Worm (Caenorhabditis elegans): ENCODE data around the gene Y49F6B.14.
"Not testable (repeated sequence)": the region's sequence is repeated elsewhere in the genome, so short reads cannot be mapped to it uniquely, and the experiment has no call there.

Gene Y49F6B.14

ce11 chrII:3518961-3519544 lies 3.8 kb upstream of the Y49F6B.14 start, which contains the start of gene clec-126:
Gene clec-126 (plus strand): TSS chrII:3519494.
- TF ChIP-seq tab-1 (GFP tag; IDR thresholded peaks at IDR 0.05) (peak; percentile 89), ref-1 (GFP tag; conservative IDR thresholded peaks at IDR 0.05) (peak; percentile 81), klf-2 (GFP tag; conservative IDR thresholded peaks at IDR 0.05) (peak; percentile 84), ztf-23 (GFP tag; IDR thresholded peaks at IDR 0.05) (peak; percentile 87; the same call in 1 of the 2 replicates), ztf-29 (GFP tag; IDR thresholded peaks at IDR 0.05) (peak; percentile 86; the same call in 1 of the 2 replicates), flt-1 (GFP tag; IDR thresholded peaks at IDR 0.05) (peak; percentile 93), med-1 (GFP tag; optimal IDR thresholded peaks at IDR 0.05; ENCODE audit: insufficient read depth) (peak; percentile 62), cog-1 (tag; optimal IDR thresholded peaks at IDR 0.05) (peak; percentile 87), T22C8.4 (GFP tag; IDR thresholded peaks at IDR 0.05) (peak; percentile 88)

DNA sequence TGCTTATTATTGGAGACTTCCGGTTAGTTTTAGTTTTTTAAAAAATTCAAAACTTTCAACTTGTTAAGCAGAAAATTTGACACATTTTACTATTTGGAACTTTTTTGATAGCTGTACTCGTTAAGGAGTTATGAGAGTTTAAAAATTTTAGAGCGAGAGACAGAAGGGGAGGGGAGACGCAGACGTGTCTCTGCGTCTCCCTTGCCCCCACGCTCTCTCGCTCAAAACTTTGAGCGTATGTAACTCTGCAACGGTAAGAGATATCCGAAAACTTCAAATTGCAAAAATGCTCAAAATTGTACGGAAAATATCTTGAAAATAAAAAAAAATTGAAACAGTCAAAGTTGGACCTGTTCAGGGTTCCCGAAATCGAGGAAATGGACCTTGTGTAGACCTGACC lies 891 bp upstream of the Y49F6B.14 start:
- TF ChIP-seq T22C8.4 (GFP tag; IDR thresholded peaks at IDR 0.05): no peak
- TF ChIP-seq cog-1 (tag; optimal IDR thresholded peaks at IDR 0.05): no peak
- TF ChIP-seq ztf-29 (GFP tag; IDR thresholded peaks at IDR 0.05): no peak
- no peak for TF ChIP-seq tab-1 (GFP tag; IDR thresholded peaks at IDR 0.05)
- TF ChIP-seq flt-1 (GFP tag; IDR thresholded peaks at IDR 0.05): no peak
- TF ChIP-seq klf-2 (GFP tag; conservative IDR thresholded peaks at IDR 0.05): no peak
- TF ChIP-seq ref-1 (GFP tag; conservative IDR thresholded peaks at IDR 0.05): no peak
- no peak for TF ChIP-seq med-1 (GFP tag; optimal IDR thresholded peaks at IDR 0.05; ENCODE audit: insufficient read depth)
- no peak for TF ChIP-seq ztf-23 (GFP tag; IDR thresholded peaks at IDR 0.05)

DNA sequence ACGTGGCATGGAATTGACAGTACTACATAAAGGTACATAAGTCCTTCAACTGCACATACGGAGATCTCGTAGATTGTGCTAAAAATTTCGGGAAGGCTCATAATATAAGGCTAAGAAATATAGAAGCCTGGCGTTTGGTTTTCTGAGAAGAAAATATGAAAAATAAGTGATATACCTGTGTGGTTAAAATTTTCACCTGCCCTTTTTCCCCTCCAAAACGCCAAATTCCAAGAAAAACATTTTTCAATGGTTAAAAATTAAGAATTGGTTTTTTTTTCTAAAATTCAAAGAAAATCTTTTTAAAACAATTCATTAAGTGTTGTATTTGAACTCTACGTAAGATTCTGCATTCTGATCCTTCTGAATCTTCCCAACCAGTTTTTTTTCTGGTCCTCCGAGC lies 653 bp downstream of the Y49F6B.14 start, which contains the start of gene srz-5:
TSS of gene srz-5 (minus strand) at position 101 of the 400 bp plus-strand sequence.
- TF ChIP-seq T22C8.4 (GFP tag; IDR thresholded peaks at IDR 0.05) (no peak), klf-2 (GFP tag; conservative IDR thresholded peaks at IDR 0.05) (no peak), ztf-29 (GFP tag; IDR thresholded peaks at IDR 0.05) (no peak), tab-1 (GFP tag; IDR thresholded peaks at IDR 0.05) (no peak)

ce11 chrII:3512240-3512639 lies 3.0 kb downstream of the Y49F6B.14 start, which contains the start of gene Y49F6B.19:
Gene Y49F6B.19 (minus strand): TSS chrII:3512340.
- TF ChIP-seq T22C8.4 (GFP tag; IDR thresholded peaks at IDR 0.05): no peak
- no peak for TF ChIP-seq cog-1 (tag; optimal IDR thresholded peaks at IDR 0.05)
- TF ChIP-seq med-1 (GFP tag; optimal IDR thresholded peaks at IDR 0.05; ENCODE audit: insufficient read depth): no peak
- TF ChIP-seq tab-1 (GFP tag; IDR thresholded peaks at IDR 0.05): no peak
- TF ChIP-seq klf-2 (GFP tag; conservative IDR thresholded peaks at IDR 0.05): no peak
- no peak for TF ChIP-seq flt-1 (GFP tag; IDR thresholded peaks at IDR 0.05)
- TF ChIP-seq ref-1 (GFP tag; conservative IDR thresholded peaks at IDR 0.05): no peak
- TF ChIP-seq ztf-23 (GFP tag; IDR thresholded peaks at IDR 0.05): no peak
- TF ChIP-seq ztf-29 (GFP tag; IDR thresholded peaks at IDR 0.05): no peak

DNA sequence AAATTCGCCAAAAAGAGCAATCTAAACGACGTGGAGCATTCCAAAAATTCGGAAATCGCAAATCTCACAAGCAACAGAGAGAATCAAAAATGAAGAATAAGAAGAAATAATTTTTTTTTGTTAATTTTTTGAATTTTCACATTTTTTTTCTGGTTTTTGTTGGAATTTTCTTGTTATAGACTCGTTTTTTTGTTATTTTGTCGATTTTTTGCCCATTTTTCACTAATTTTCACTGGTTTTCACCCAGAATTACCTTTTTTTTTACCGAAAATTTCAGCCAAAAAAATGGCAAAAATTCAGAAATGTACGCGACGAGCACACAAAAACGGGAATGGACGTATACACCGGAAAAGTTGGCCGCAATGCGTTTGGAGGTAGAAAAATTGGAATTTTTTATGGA lies 10.6 kb downstream of the Y49F6B.14 start, which contains the start of gene cyh-1:
TSS of gene cyh-1 (plus strand) at position 301 of the 400 bp plus-strand sequence.
- no peak for TF ChIP-seq flt-1 (GFP tag; IDR thresholded peaks at IDR 0.05)
- TF ChIP-seq ref-1 (GFP tag; conservative IDR thresholded peaks at IDR 0.05): no peak
- no peak for TF ChIP-seq med-1 (GFP tag; optimal IDR thresholded peaks at IDR 0.05; ENCODE audit: insufficient read depth)
- TF ChIP-seq ztf-29 (GFP tag; IDR thresholded peaks at IDR 0.05): no peak

ce11 chrII:3502520-3503323 lies 12.6 kb downstream of the Y49F6B.14 start, which contains the start of the genes col-71 and Y49F6B.2:
Gene col-71 (minus strand): TSS chrII:3502570.
Gene Y49F6B.2 (plus strand): TSS chrII:3502968.
- TF ChIP-seq ztf-23 (GFP tag; IDR thresholded peaks at IDR 0.05) (peak; percentile 62; the same call in 1 of the 2 replicates), ztf-29 (GFP tag; IDR thresholded peaks at IDR 0.05) (no peak), tab-1 (GFP tag; IDR thresholded peaks at IDR 0.05) (no peak), med-1 (GFP tag; optimal IDR thresholded peaks at IDR 0.05; ENCODE audit: insufficient read depth) (no peak), cog-1 (tag; optimal IDR thresholded peaks at IDR 0.05) (peak; percentile 51), flt-1 (GFP tag; IDR thresholded peaks at IDR 0.05) (peak; percentile 60; the same call in 1 of the 2 replicates), T22C8.4 (GFP tag; IDR thresholded peaks at IDR 0.05) (peak; percentile 49; the same call in 1 of the 2 replicates), klf-2 (GFP tag; conservative IDR thresholded peaks at IDR 0.05) (peak; percentile 63; the same call in 1 of the 2 replicates), ref-1 (GFP tag; conservative IDR thresholded peaks at IDR 0.05) (no peak)

DNA sequence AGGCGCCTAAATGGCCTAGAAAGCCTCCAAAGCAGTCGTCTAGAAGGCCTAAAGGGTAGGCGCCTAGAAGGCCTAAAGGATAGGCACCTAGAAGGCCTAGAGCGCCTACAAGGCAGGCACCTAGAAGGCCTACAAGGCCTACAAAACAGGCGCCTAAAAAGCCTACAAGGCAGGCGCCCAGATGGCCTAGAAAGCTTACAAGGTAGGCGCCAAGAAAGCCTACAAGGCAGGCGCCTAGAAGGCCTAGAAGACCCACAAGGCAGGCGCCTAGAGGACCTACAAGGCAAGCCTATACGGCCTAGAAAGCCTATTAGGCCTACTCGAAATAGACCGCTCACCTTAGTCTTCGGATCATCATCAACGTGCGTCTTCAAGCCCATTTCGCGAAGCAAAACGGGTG lies 13.3 kb downstream of the Y49F6B.14 start:
- TF ChIP-seq cog-1 (tag; optimal IDR thresholded peaks at IDR 0.05): no peak
- no peak for TF ChIP-seq flt-1 (GFP tag; IDR thresholded peaks at IDR 0.05)
- TF ChIP-seq klf-2 (GFP tag; conservative IDR thresholded peaks at IDR 0.05): no peak
- TF ChIP-seq T22C8.4 (GFP tag; IDR thresholded peaks at IDR 0.05): no peak
- no peak for TF ChIP-seq med-1 (GFP tag; optimal IDR thresholded peaks at IDR 0.05; ENCODE audit: insufficient read depth)
- no peak for TF ChIP-seq ref-1 (GFP tag; conservative IDR thresholded peaks at IDR 0.05)

DNA sequence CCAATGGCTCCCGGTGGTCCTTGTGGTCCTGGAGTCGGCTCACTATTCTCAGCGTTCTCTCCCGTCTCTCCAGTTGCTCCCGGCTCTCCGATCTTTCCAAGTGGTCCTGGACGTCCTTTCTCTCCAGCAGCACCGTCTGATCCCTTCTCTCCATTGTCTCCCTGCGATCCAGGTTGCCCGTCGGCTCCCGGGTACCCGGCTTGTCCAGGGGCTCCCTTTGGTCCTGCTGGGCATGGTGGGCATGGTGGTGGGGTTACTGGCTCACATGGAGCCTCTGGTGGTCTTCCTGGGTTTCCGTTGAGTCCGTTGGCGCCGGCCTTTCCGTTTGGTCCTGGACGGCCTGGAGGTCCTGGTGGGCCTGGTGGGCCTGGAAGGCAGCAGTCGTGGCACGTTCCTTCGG lies 14.9 kb downstream of the Y49F6B.14 start:
- TF ChIP-seq ztf-23 (GFP tag; IDR thresholded peaks at IDR 0.05): no peak
- TF ChIP-seq cog-1 (tag; optimal IDR thresholded peaks at IDR 0.05): no peak
- TF ChIP-seq med-1 (GFP tag; optimal IDR thresholded peaks at IDR 0.05; ENCODE audit: insufficient read depth): no peak

DNA sequence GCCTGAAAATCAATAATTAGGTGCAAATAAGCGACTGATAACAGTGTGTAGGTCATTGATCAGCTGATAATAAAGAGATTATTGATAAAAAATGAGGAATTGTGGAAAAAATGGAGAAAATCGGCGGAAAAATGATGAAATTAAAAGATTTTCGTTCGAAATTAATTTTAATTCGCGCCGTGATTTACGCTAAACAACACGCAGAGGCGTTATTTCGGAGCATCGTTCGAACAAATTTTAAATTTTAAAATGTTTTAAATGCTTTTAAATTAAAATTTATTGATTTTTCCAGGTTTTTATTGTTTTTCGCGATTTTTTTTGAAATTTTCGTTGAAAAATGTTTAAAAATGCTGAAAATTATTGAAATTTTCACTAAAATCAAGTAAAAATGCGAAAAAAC lies 15.9 kb downstream of the Y49F6B.14 start, which contains the start of gene Y49F6B.9:
TSS of gene Y49F6B.9 (minus strand) at position 2 of the 400 bp plus-strand sequence.
- no peak for TF ChIP-seq flt-1 (GFP tag; IDR thresholded peaks at IDR 0.05)
- TF ChIP-seq T22C8.4 (GFP tag; IDR thresholded peaks at IDR 0.05): no peak

DNA sequence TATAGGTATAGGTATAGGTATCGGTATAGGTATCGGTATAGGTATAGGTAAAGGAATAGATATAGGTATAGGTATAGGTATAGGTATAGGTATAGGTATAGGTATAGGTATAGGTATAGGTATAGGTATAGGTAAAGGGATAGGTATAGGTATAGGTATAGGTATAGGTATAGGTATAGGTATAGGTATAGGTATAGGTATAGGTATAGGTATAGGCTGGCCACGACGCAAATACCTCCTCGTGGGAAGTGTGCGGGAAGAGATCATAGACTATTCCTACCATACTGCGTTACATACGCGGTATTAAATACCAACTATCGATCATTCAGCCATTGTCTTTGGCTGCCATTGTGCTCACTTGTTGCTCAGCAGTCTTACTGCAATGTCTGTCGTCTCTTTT lies 24.5 kb downstream of the Y49F6B.14 start, which contains the start of gene fbxb-112:
TSS of gene fbxb-112 (plus strand) at position 301 of the 400 bp plus-strand sequence.
- TF ChIP-seq cog-1 (tag; optimal IDR thresholded peaks at IDR 0.05); ztf-23 (GFP tag; IDR thresholded peaks at IDR 0.05); ref-1 (GFP tag; conservative IDR thresholded peaks at IDR 0.05): not testable (repeated sequence)
